Worm (Caenorhabditis elegans) whole organism, midembryonic: ENCODE measurements around the gene F23D12.11.

Experiments used
- T22C8.4 ChIP-seq: fragments of 200-800 bp; sonication (Bioruptor generic); IDR thresholded peaks from 2 replicates; pipeline ENCODE4 v1.3.6; 2022; ENCODE audit warnings: missing genetic modification characterization, missing compliant biosample characterization
- cog-1 ChIP-seq: sonication (generic microtip); optimal IDR thresholded peaks from 2 replicates; lab custom pipeline; 2016; ENCODE audit warnings: missing genetic modification characterization, missing compliant biosample characterization
- flt-1 ChIP-seq: fragments of 200-800 bp; sonication (Bioruptor generic); IDR thresholded peaks from 2 replicates; pipeline ENCODE4 v1.3.6; 2022; ENCODE audit warnings: missing genetic modification characterization, missing compliant biosample characterization
- klf-2 ChIP-seq: fragments of 200-800 bp; sonication (Bioruptor generic); conservative IDR thresholded peaks from 2 replicates; pipeline ENCODE4 v1.3.6; 2022; ENCODE audit warnings: missing genetic modification reagents, missing genetic modification characterization, missing compliant biosample characterization
- med-1 ChIP-seq: sonication (generic microtip); optimal IDR thresholded peaks from 2 replicates; lab custom pipeline; 2017; ENCODE audit warnings: missing genetic modification characterization, mild to moderate bottlenecking, missing compliant biosample characterization, antibody characterized with exemption, missing genetic modification reagents; ENCODE audit not compliant: insufficient read depth
- ref-1 ChIP-seq: fragments of 200-800 bp; sonication (Bioruptor generic); conservative IDR thresholded peaks from 2 replicates; pipeline ENCODE4 v1.3.6; 2022; ENCODE audit warnings: missing genetic modification reagents, missing genetic modification characterization, missing compliant biosample characterization
- tab-1 ChIP-seq: fragments of 200-800 bp; sonication (Bioruptor generic); IDR thresholded peaks from 2 replicates; pipeline ENCODE4 v1.3.6; 2022; ENCODE audit warnings: missing genetic modification characterization, missing compliant biosample characterization
- ztf-23 ChIP-seq: fragments of 200-800 bp; sonication (Bioruptor generic); IDR thresholded peaks from 2 replicates; pipeline ENCODE4 v1.3.6; 2022; ENCODE audit warnings: missing genetic modification reagents, missing genetic modification characterization, missing compliant biosample characterization
- ztf-29 ChIP-seq: fragments of 200-800 bp; sonication (Bioruptor generic); IDR thresholded peaks from 2 replicates; pipeline ENCODE4 v1.3.6; 2022; ENCODE audit warnings: missing genetic modification reagents, missing genetic modification characterization, missing compliant biosample characterization

Gene F23D12.11

DNA sequence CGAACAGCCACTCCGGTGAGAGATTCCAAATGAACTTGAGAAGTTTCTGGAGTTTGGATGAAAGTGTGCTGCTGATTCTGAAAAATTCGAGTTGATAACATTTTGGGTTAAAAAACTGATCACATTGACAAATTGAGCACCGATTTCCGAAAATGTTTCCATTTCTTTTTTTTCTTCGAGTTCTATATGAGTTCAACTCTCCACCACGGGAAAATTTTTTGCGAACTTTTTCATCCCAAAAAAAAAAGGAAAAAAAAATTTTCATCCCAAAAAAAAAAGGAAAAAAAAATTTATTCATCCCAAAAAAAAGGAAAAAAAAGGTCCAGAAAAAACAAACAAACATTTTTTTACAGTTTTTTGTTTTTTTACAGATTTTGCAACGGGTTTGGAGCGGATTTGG lies 47.4 kb downstream of the F23D12.11 start, which contains the start of gene Y60A9A.1:
Y60A9A.1 (minus strand) TSS at position 101 of the 400 bp plus-strand sequence.
- TF ChIP-seq T22C8.4 (no peak), cog-1 (tag; lab: Kevin White, UChicago) (no peak), ref-1 (no peak), flt-1 (GFP tag; lab: Robert Waterston, UW) (no peak), klf-2 (GFP tag; lab: Robert Waterston, UW) (no peak), med-1 (GFP tag; lab: Kevin White, UChicago) (no peak), ztf-23 (GFP tag; lab: Robert Waterston, UW) (no peak), ztf-29 (GFP tag; lab: Robert Waterston, UW) (no peak), tab-1 (GFP tag; lab: Robert Waterston, UW) (no peak)
